Fruit fly (Drosophila melanogaster) whole organism, adult: Measurements from ENCODE around the gene RpL18.

Experiments
- CG11617 ChIP-seq: fragments of 200-800 bp; sonication (Bioruptor generic); optimal IDR thresholded peaks from 2 replicates; lab custom pipeline; 2017; ENCODE audit warnings: mild to moderate bottlenecking, missing biosample characterization, missing genetic modification reagents, missing genetic modification characterization
- CG12768 ChIP-seq: fragments of 200-800 bp; sonication (Bioruptor generic); optimal IDR thresholded peaks from 2 replicates; lab custom pipeline; 2017; ENCODE audit warnings: missing biosample characterization, missing genetic modification characterization, mild to moderate bottlenecking, moderate library complexity, missing genetic modification reagents
- CG14711 ChIP-seq: fragments of 200-800 bp; sonication (Bioruptor generic); optimal IDR thresholded peaks from 2 replicates; lab custom pipeline; 2018; ENCODE audit warnings: missing biosample characterization, mild to moderate bottlenecking, missing genetic modification characterization, moderate library complexity
- CG1620 ChIP-seq: fragments of 200-800 bp; sonication (Bioruptor generic); optimal IDR thresholded peaks from 2 replicates; lab custom pipeline; 2016; ENCODE audit warnings: missing biosample characterization, missing genetic modification characterization
- CG33017 ChIP-seq: fragments of 200-800 bp; sonication (Bioruptor generic); optimal IDR thresholded peaks from 2 replicates; lab custom pipeline; 2018; ENCODE audit warnings: missing biosample characterization, mild to moderate bottlenecking, missing genetic modification characterization, moderate library complexity
- CG5204 ChIP-seq: fragments of 200-800 bp; sonication (Bioruptor generic); optimal IDR thresholded peaks from 2 replicates; lab custom pipeline; 2016; ENCODE audit warnings: missing biosample characterization, missing genetic modification characterization
- CG7045 ChIP-seq: fragments of 200-800 bp; sonication (Bioruptor generic); optimal IDR thresholded peaks from 2 replicates; lab custom pipeline; 2017; ENCODE audit warnings: missing biosample characterization, mild to moderate bottlenecking, missing genetic modification characterization
- CG7101 ChIP-seq: fragments of 200-800 bp; sonication (Bioruptor generic); optimal IDR thresholded peaks from 2 replicates; lab custom pipeline; 2018; ENCODE audit warnings: missing biosample characterization, mild to moderate bottlenecking, missing genetic modification characterization, moderate library complexity
- Clk ChIP-seq: fragments of 200-800 bp; sonication (Bioruptor generic); optimal IDR thresholded peaks from 2 replicates; lab custom pipeline; 2017; ENCODE audit warnings: missing biosample characterization, missing genetic modification characterization
- Crg-1 ChIP-seq: fragments of 200-800 bp; sonication (Bioruptor generic); optimal IDR thresholded peaks from 2 replicates; lab custom pipeline; 2016; ENCODE audit warnings: missing biosample characterization, missing genetic modification characterization
- Hr96 ChIP-seq: fragments of 200-800 bp; sonication (Bioruptor generic); optimal IDR thresholded peaks from 2 replicates; lab custom pipeline; 2016; ENCODE audit warnings: missing biosample characterization, missing genetic modification characterization
- Mnt ChIP-seq: fragments of 200-800 bp; sonication (Bioruptor generic); optimal IDR thresholded peaks from 2 replicates; lab custom pipeline; 2016; ENCODE audit warnings: missing biosample characterization, mild to moderate bottlenecking, missing genetic modification characterization
- bab1 ChIP-seq: fragments of 200-800 bp; sonication (Bioruptor generic); optimal IDR thresholded peaks from 3 replicates; lab custom pipeline; 2019; ENCODE audit warnings: missing biosample characterization, mild to moderate bottlenecking, missing genetic modification characterization, moderate library complexity
- cic ChIP-seq: fragments of 200-800 bp; sonication (Bioruptor generic); optimal IDR thresholded peaks from 2 replicates; lab custom pipeline; 2017; ENCODE audit warnings: missing biosample characterization, mild to moderate bottlenecking, missing genetic modification characterization, moderate library complexity
- cnc ChIP-seq, 2 experiments: fragments of >200 bp; optimal IDR thresholded peaks; 2 replicates each; lab custom pipeline; 2017
- kay ChIP-seq: fragments of 200-800 bp; sonication (Bioruptor generic); peaks from one replicate; lab custom pipeline; 2016; ENCODE audit warnings: missing biosample characterization, missing genetic modification characterization, borderline replicate concordance
- ovo ChIP-seq: fragments of 200-800 bp; sonication (Bioruptor generic); optimal IDR thresholded peaks from 2 replicates; lab custom pipeline; 2016; ENCODE audit warnings: missing biosample characterization, missing genetic modification characterization
- pad ChIP-seq: fragments of 200-800 bp; sonication (Bioruptor generic); optimal IDR thresholded peaks from 3 replicates; lab custom pipeline; 2017; ENCODE audit warnings: missing biosample characterization, missing genetic modification characterization, mild to moderate bottlenecking, moderate library complexity, missing genetic modification reagents
- tj ChIP-seq: fragments of 200-800 bp; sonication (Bioruptor generic); optimal IDR thresholded peaks from 3 replicates; lab custom pipeline; 2017; ENCODE audit warnings: missing biosample characterization, mild to moderate bottlenecking, missing genetic modification characterization, moderate library complexity
- toe ChIP-seq: fragments of 200-800 bp; sonication (Bioruptor generic); optimal IDR thresholded peaks from 2 replicates; lab custom pipeline; 2016; ENCODE audit warnings: missing biosample characterization, missing genetic modification characterization

Gene RpL18

DNA sequence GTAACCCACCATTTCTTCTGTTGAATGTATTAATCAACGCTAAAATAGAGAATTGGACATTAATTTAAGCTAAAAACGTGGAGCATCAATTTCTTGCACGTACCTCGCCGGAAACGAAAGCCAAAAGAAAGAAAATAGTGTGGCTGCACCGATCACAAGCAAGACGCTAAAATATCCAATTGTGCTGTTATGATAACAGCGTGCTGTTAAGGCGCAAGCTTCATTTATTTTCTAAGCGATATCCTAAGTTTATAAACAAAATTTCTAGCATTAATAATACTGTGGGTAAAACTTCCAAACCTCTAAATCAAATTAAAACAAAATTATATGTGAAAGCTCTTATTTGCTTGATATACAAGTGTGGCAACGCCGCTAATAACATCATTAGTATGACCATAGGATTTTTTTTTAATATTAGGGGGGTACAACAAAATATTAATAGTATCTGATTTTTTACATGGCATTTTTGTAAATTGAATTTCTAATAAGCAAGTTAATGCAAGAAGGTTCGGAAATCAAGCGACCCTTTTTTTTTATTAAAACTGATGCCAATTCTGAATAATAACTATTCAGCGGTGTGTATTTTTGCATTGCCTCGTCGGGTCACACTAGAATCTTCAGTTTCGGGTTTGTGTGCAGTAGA is at the start of gene RpL18, which contains the start of gene Neos:
RpL18 (minus strand) TSS at position 135 of the 643 bp plus-strand sequence.
Neos (plus strand) TSS at position 412 of the 643 bp plus-strand sequence.
- TF ChIP-seq CG1620 (GFP tag; lab: Kevin White, UChicago) (peak; percentile 68), Clk (peak; percentile 31), Crg-1 (peak; percentile 85), Mnt (peak; percentile 90), CG5204 (GFP tag; lab: Kevin White, UChicago) (peak; percentile 80), toe (peak; percentile 78), CG11617 (peak; percentile 88), bab1 (GFP tag; lab: Kevin White, UChicago) (peak; percentile 84), cnc (optimal IDR thresholded peaks at IDR 0.05; lab: Kevin White, UChicago) (no peak), ovo (GFP tag; lab: Kevin White, UChicago) (peak; percentile 70), tj (GFP tag; lab: Kevin White, UChicago) (peak; percentile 54), kay (GFP tag; lab: Kevin White, UChicago) (no peak), cic (GFP tag; lab: Kevin White, UChicago) (peak; percentile 36), CG33017 (tag; lab: Kevin White, UChicago) (peak; percentile 61), CG14711 (tag; lab: Kevin White, UChicago) (peak; percentile 56), Hr96 (GFP tag; lab: Kevin White, UChicago) (peak; percentile 73), CG7101 (tag; lab: Kevin White, UChicago) (peak; percentile 89), CG12768 (GFP tag; lab: Kevin White, UChicago) (peak; percentile 70), CG7045 (GFP tag; lab: Kevin White, UChicago) (peak; percentile 65), pad (GFP tag; lab: Kevin White, UChicago) (peak; percentile 63)

DNA sequence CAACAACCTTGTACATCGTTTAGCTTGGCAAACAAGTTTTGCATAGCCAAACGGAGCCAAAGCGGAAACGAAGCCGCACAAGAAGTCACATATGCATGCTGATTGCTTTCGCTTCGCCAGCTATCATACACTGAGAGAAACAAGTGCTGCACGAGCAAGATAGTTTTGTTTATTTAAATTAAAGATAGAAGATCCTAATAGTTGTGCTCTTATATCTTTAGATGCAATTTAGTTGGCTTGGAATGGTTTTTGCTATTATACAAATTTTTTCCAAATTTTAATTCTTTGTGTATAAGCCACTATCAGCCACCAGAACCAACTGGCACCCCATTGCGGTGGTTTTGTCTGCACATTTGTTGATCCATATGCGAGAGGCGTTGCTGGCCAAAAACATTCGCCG is 42.4 kb upstream of the RpL18 start:
- TF ChIP-seq CG12768 (GFP tag; lab: Kevin White, UChicago) (no peak), Clk (no peak), Mnt (no peak), tj (GFP tag; lab: Kevin White, UChicago) (no peak), kay (GFP tag; lab: Kevin White, UChicago) (no peak), CG5204 (GFP tag; lab: Kevin White, UChicago) (no peak), Crg-1 (no peak), ovo (GFP tag; lab: Kevin White, UChicago) (no peak), pad (GFP tag; lab: Kevin White, UChicago) (no peak), cnc (optimal IDR thresholded peaks at IDR 0.05; lab: Kevin White, UChicago) (no peak), CG7101 (tag; lab: Kevin White, UChicago) (no peak), cic (GFP tag; lab: Kevin White, UChicago) (no peak), toe (no peak), Hr96 (GFP tag; lab: Kevin White, UChicago) (no peak), CG14711 (tag; lab: Kevin White, UChicago) (no peak), CG33017 (tag; lab: Kevin White, UChicago) (no peak), CG7045 (GFP tag; lab: Kevin White, UChicago) (no peak), CG11617 (no peak), bab1 (GFP tag; lab: Kevin White, UChicago) (no peak), CG1620 (GFP tag; lab: Kevin White, UChicago) (no peak)

DNA sequence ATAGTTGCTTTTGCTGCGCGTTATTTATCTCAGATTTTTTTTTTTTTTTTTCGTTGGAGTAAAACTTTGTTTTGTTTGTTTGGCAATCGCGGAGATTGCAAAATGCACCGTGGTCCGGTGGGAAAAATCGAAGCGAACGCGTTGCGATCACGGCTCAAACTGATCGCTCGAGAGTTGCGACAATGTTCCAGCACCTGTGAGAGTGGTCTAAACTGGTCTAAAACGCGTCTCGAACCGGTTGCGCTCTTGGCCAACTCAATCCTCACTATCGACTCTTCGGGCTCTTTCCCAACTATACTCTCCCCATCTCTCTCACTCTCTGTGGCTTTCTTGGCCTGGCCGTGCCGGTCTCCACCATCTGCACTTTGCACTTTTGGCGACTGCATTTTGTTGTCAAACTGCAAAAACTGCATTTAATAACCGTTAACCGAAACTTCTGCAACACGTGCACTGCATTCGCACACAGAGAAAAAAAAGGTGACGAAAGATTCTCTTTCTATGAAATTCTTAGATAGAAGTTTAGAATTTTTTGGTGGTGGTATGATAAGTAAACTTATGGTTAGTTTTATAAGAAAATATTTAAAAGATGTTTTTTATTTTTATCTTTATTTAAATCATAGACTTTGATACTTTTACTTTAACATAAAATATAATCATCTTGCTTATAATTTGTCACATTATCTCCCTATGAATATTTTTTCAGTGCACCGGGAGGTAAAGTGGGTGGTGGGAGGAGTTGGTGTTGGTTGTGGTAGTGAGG is 22.8 kb upstream of the RpL18 start, which contains the start of gene CG14830:
CG14830 (minus strand) TSS at position 164 of the 760 bp plus-strand sequence.
- TF ChIP-seq tj (GFP tag; lab: Kevin White, UChicago) (peak; percentile 54), pad (GFP tag; lab: Kevin White, UChicago) (no peak), ovo (GFP tag; lab: Kevin White, UChicago) (peak; percentile 36), CG14711 (tag; lab: Kevin White, UChicago) (peak; percentile 4), CG5204 (GFP tag; lab: Kevin White, UChicago) (no peak)

DNA sequence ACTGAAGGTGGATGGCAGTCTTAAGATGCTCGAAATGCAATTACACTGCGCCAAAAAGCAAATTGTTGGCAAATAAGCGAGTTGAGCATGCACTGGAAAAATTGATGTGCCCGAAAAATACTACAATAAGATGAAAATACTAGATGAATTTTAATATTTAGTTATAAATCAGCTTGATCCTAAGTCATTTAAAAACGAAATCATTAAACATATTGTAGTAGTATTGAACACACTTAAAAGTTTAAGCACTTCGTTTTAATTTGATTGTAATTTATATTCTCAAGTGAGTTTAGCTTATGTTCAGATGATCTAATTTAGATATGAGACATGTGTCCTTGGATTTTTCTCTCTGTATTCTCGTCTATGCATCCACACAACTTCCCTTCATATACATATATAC is 21.3 kb upstream of the RpL18 start:
- TF ChIP-seq Clk: no peak
- no peak for TF ChIP-seq Crg-1
- TF ChIP-seq CG11617: no peak
- no peak for TF ChIP-seq CG7045 (GFP tag; lab: Kevin White, UChicago)
- TF ChIP-seq Hr96 (GFP tag; lab: Kevin White, UChicago): no peak

DNA sequence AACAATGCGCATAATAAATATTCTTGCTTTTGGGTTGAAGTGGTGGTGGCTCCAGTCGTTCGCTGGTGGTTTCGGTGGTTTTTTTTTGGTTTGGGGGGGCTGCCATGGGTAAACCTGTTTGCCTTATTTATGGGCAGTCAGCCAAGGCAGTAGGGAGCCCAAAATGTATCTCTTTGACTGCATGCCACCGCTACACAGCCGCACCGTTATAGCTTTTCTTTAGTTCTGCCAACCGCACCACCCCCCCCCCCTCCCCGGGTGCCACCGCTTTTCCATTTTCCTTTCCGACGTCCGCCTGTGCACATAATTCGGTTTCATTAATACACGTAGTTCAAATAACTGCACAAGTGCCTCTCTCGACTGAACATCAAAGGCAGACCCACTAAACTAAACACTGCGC is 17.1 kb upstream of the RpL18 start:
- TF ChIP-seq CG5204 (GFP tag; lab: Kevin White, UChicago) (no peak), cnc (optimal IDR thresholded peaks at IDR 0.05; lab: Kevin White, UChicago) (no peak), tj (GFP tag; lab: Kevin White, UChicago) (no peak), CG7045 (GFP tag; lab: Kevin White, UChicago) (no peak), Clk (no peak), bab1 (GFP tag; lab: Kevin White, UChicago) (no peak), CG14711 (tag; lab: Kevin White, UChicago) (no peak), CG33017 (tag; lab: Kevin White, UChicago) (no peak), Hr96 (GFP tag; lab: Kevin White, UChicago) (no peak), ovo (GFP tag; lab: Kevin White, UChicago) (no peak), Crg-1 (no peak), CG11617 (no peak), kay (GFP tag; lab: Kevin White, UChicago) (no peak)
